Worm (Caenorhabditis elegans): ENCODE measurements around the gene clec-135.
A peak's percentile ranks its signal among the peaks of the same experiment; 100 is the strongest.

- TF ChIP-seq nfya-1 (tag; optimal IDR thresholded peaks at IDR 0.05): peak; percentile 83
- TF ChIP-seq ceh-30 (tag; optimal IDR thresholded peaks at IDR 0.05): no peak
These were observed 28.3 kb upstream of the clec-135 start for ce11 chrII:4286921-4287320.
